Worm (Caenorhabditis elegans): ENCODE results near the gene R09A1.3.

DNA sequence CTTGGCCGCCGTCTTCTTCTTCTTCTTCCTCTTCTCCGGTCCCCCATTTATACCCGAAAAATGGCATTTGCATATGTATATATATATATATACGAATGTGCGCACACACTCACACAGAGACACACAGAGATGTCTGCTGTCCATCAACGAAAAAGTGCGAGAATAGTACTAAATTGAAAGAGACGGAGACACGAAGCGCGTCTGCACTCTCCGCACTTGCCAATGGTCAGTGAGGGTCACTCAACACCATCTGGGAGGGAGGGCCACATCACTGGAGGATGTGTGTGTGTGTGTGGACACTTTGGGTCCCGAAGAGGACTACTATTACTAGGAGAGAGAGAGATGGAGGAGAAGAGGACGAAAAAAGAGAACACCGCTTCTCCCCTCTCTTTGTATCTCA, 51.7 kb downstream of the R09A1.3 start:
- no peak for TF ChIP-seq med-1 (GFP tag; optimal IDR thresholded peaks at IDR 0.05; ENCODE audit: insufficient read depth)
- peak; percentile 70; the same call in 1 of the 2 replicates for TF ChIP-seq flt-1 (GFP tag; IDR thresholded peaks at IDR 0.05)

All from whole organism, midembryonic.